Worm (Caenorhabditis elegans) whole organism, L2 larva: ENCODE results near the gene F11A10.5.
A peak's percentile ranks its signal among the peaks of the same experiment; 100 is the strongest.

Experiments used
- crh-2 ChIP-seq: sonication (generic microtip); optimal IDR thresholded peaks from 2 replicates; lab custom pipeline; 2017; ENCODE audit warnings: missing biosample characterization, missing genetic modification characterization
- egl-27 ChIP-seq: sonication (generic microtip); optimal IDR thresholded peaks from 3 replicates; lab custom pipeline; 2017; ENCODE audit warnings: missing biosample characterization, missing genetic modification reagents, missing genetic modification characterization
- elt-1 ChIP-seq: fragments of 150-350 bp; optimal IDR thresholded peaks from 2 replicates; lab custom pipeline; 2014; ENCODE audit warnings: missing biosample characterization, missing genetic modification characterization
- elt-3 ChIP-seq: sonication (generic microtip); optimal IDR thresholded peaks from 2 replicates; lab custom pipeline; 2017; ENCODE audit warnings: missing biosample characterization, missing genetic modification characterization
- fos-1 ChIP-seq: fragments of 150-350 bp; optimal IDR thresholded peaks from 2 replicates; lab custom pipeline; 2014; ENCODE audit warnings: missing biosample characterization, missing genetic modification characterization
- lsy-2 ChIP-seq, 2 experiments: fragments of 150-350 bp in 1 of 2; sonication (generic microtip) in 1 of 2; optimal IDR thresholded peaks; 2 replicates each; lab custom pipeline; 2014 to 2017; ENCODE audit warnings: missing biosample characterization in 2 of 2, missing genetic modification characterization in 2 of 2
- nhr-12 ChIP-seq: fragments of 150-350 bp; optimal IDR thresholded peaks from 2 replicates; lab custom pipeline; 2014; ENCODE audit warnings: missing biosample characterization, missing genetic modification characterization
- nhr-23 ChIP-seq: fragments of 150-350 bp; optimal IDR thresholded peaks from 2 replicates; lab custom pipeline; 2014; ENCODE audit warnings: missing biosample characterization, missing genetic modification reagents, missing genetic modification characterization

- TF ChIP-seq crh-2 (tag; lab: Kevin White, UChicago) (no peak), elt-3 (tag; lab: Kevin White, UChicago) (no peak), nhr-12 (tag; lab: Kevin White, UChicago) (no peak), elt-1 (no peak), fos-1 (tag; lab: Kevin White, UChicago) (peak; percentile 8), nhr-23 (tag; lab: Kevin White, UChicago) (no peak), egl-27 (tag; lab: Kevin White, UChicago) (no peak), lsy-2 (tag; optimal IDR thresholded peaks at IDR 0.05; lab: Kevin White, UChicago) (peak in 1 of 2 experiments; percentile 32)
Measured at ce11 chrIV:12122874-12123664, 29.1 kb downstream of the F11A10.5 start, which contains the start of gene aly-3.
